Fruit fly (Drosophila melanogaster): ENCODE measurements around the gene cad.

Gene cad

DNA sequence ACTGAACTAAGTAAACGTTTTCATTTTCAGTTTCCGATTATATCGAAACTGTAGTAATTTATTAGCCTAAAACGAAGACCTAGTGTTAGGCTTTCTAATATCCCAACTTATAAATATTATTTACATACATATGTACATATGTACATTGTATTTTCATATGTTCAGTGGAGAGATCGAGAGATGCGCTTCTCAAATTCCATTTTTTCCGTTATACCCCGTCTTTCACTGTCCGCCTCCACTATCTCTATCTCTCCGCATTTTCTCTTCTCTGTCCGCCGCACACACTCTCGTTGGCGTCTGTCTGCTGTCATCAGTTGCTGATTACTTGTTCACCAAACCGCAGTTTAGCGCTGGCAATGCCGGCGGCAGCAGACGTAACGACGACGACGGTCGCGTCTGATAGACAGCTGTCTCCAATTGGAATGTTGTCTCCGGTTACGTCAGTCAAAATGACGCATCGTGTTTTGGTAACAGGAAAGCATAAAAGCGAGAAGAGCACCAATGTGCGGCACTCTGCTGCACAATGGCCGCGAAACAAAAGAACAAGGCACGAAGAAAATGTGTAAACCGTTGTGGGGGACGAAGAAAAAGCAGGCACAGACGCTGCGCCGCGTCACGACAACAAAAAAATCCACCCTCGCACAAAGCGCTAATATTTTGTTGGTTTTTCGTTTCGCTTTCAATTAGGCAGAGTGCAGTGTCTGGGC is 52.1 kb downstream of the cad start, which contains the start of gene CG9331 (continued):
- TF ChIP-seq C15 (GFP tag; IDR thresholded peaks at IDR 0.05) (no peak), ase (GFP tag; IDR thresholded peaks at IDR 0.05) (no peak), Deaf1 (tag; optimal IDR thresholded peaks at IDR 0.05) (peak; percentile 86), bab2 (GFP tag; optimal IDR thresholded peaks at IDR 0.05) (no peak), CG1647 (GFP tag; optimal IDR thresholded peaks at IDR 0.05) (no peak), pho (GFP tag; optimal IDR thresholded peaks at IDR 0.05) (no peak), sens-2 (GFP tag; IDR thresholded peaks at IDR 0.05) (no peak), insv (GFP tag; optimal IDR thresholded peaks at IDR 0.05) (peak in 1 of 2 experiments; percentile 90), sna (GFP tag; IDR thresholded peaks at IDR 0.05; ENCODE audit: partially characterized antibody) (peak; percentile 54; the same call in 1 of the 2 replicates), Mrtf (GFP tag; IDR thresholded peaks at IDR 0.05) (no peak), CG30403 (GFP tag; optimal IDR thresholded peaks at IDR 0.05) (no peak), fu2 (GFP tag; optimal IDR thresholded peaks at IDR 0.05) (no peak), prd (optimal IDR thresholded peaks at IDR 0.05) (no peak), prd (GFP tag; IDR thresholded peaks at IDR 0.05) (no peak), shn (GFP tag; optimal IDR thresholded peaks at IDR 0.05) (peak; percentile 24), CG34224 (GFP tag; IDR thresholded peaks at IDR 0.05; ENCODE audit: partially characterized antibody) (peak; percentile 59; the same call in 2 of the 3 replicates), CG10543 (GFP tag; optimal IDR thresholded peaks at IDR 0.05) (peak; percentile 66), CG10366 (GFP tag; IDR thresholded peaks at IDR 0.05) (no peak), ems (GFP tag; optimal IDR thresholded peaks at IDR 0.05) (no peak), knrl (GFP tag; IDR thresholded peaks at IDR 0.05; ENCODE audit: partially characterized antibody) (no peak), CG13624 (GFP tag; optimal IDR thresholded peaks at IDR 0.05) (no peak), Meics (GFP tag; optimal IDR thresholded peaks at IDR 0.05) (no peak), CG1024 (GFP tag; IDR thresholded peaks at IDR 0.05) (no peak), Doc2 (GFP tag; IDR thresholded peaks at IDR 0.05) (no peak), gsb-n (tag; optimal IDR thresholded peaks at IDR 0.05) (no peak), H15 (GFP tag; IDR thresholded peaks at IDR 0.05) (no peak), ftz-f1 (GFP tag; optimal IDR thresholded peaks at IDR 0.05) (peak; percentile 46), jigr1 (GFP tag; IDR thresholded peaks at IDR 0.05) (no peak), cg (GFP tag; optimal IDR thresholded peaks at IDR 0.05) (peak; percentile 38), NC2α (GFP tag; optimal IDR thresholded peaks at IDR 0.05) (no peak), dysf (GFP tag; IDR thresholded peaks at IDR 0.05) (no peak), CoRest (tag; optimal IDR thresholded peaks at IDR 0.05) (no peak), CG9215 (GFP tag; IDR thresholded peaks at IDR 0.05) (peak; percentile 84), danr (GFP tag; IDR thresholded peaks at IDR 0.05) (no peak), CG17829 (tag; optimal IDR thresholded peaks at IDR 0.05) (peak; percentile 87), CG12391 (tag; optimal IDR thresholded peaks at IDR 0.05) (no peak), MBD-R2 (GFP tag; IDR thresholded peaks at IDR 0.05) (peak; percentile 24; the same call in 1 of the 2 replicates), sim (GFP tag; IDR thresholded peaks at IDR 0.05) (no peak), CG7372 (GFP tag; IDR thresholded peaks at IDR 0.05) (no peak), gcm (GFP tag; optimal IDR thresholded peaks at IDR 0.05) (peak; percentile 50), CG9797 (GFP tag; optimal IDR thresholded peaks at IDR 0.05) (no peak), CG3995 (GFP tag; optimal IDR thresholded peaks at IDR 0.05) (no peak), luna (GFP tag; optimal IDR thresholded peaks at IDR 0.05) (no peak), CG14710 (tag; optimal IDR thresholded peaks at IDR 0.05) (no peak), gem (tag; optimal IDR thresholded peaks at IDR 0.05) (no peak), Fer3 (tag; optimal IDR thresholded peaks at IDR 0.05) (no peak), Fer1 (GFP tag; optimal IDR thresholded peaks at IDR 0.05) (no peak), maf-S (GFP tag; optimal IDR thresholded peaks at IDR 0.05) (no peak), grau (tag; optimal IDR thresholded peaks at IDR 0.05) (peak; percentile 54), Scr (GFP tag; IDR thresholded peaks at IDR 0.05; ENCODE audit: partially characterized antibody) (peak; percentile 43), jumu (GFP tag; optimal IDR thresholded peaks at IDR 0.05) (no peak)

Data from whole organism, embryonic.